Fruit fly (Drosophila melanogaster) whole organism, embryonic: ENCODE results near the gene Tlk.
A peak's percentile ranks its signal among the peaks of the same experiment; 100 is the strongest.

Source experiments
- BEAF-32 ChIP-seq: fragments of 200-800 bp; sonication (Bioruptor generic); optimal IDR thresholded peaks from 3 replicates; lab custom pipeline; 2017; ENCODE audit warnings: missing biosample characterization, missing genetic modification characterization, mild to moderate bottlenecking, moderate library complexity, missing genetic modification reagents
- CG11696 ChIP-seq: fragments of 200-800 bp; sonication (Bioruptor generic); IDR thresholded peaks from 2 replicates; pipeline ENCODE4 v1.3.6; 2022; ENCODE audit warnings: missing biosample characterization, missing genetic modification characterization
- CG12071 ChIP-seq: fragments of 200-800 bp; sonication (Bioruptor generic); optimal IDR thresholded peaks from 3 replicates; lab custom pipeline; 2018; ENCODE audit warnings: missing biosample characterization, mild to moderate bottlenecking, missing genetic modification characterization
- CG14710 ChIP-seq: fragments of 200-800 bp; sonication (Bioruptor generic); optimal IDR thresholded peaks from 3 replicates; lab custom pipeline; 2019; ENCODE audit warnings: missing biosample characterization, mild to moderate bottlenecking, missing genetic modification characterization, moderate library complexity
- CG14860 ChIP-seq: fragments of 200-800 bp; sonication (Bioruptor generic); IDR thresholded peaks from 3 replicates; pipeline ENCODE4 v1.3.6; 2022; ENCODE audit warnings: missing biosample characterization, missing genetic modification characterization; ENCODE audit not compliant: partially characterized antibody
- CG15073 ChIP-seq: fragments of 200-800 bp; sonication (Bioruptor generic); optimal IDR thresholded peaks from 2 replicates; lab custom pipeline; 2016; ENCODE audit warnings: missing biosample characterization, missing genetic modification characterization
- CG16863 ChIP-seq: fragments of 200-800 bp; sonication (Bioruptor generic); optimal IDR thresholded peaks from 3 replicates; lab custom pipeline; 2016; ENCODE audit warnings: missing biosample characterization, missing genetic modification characterization
- CG17359 ChIP-seq: fragments of 200-800 bp; sonication (Bioruptor generic); optimal IDR thresholded peaks from 3 replicates; lab custom pipeline; 2018; ENCODE audit warnings: missing biosample characterization, mild to moderate bottlenecking, missing genetic modification characterization, moderate library complexity
- CG31224 ChIP-seq: fragments of 200-800 bp; sonication (Bioruptor generic); IDR thresholded peaks from 2 replicates; pipeline ENCODE4 v1.3.6; 2022; ENCODE audit warnings: missing biosample characterization, missing genetic modification characterization
- CG3163 ChIP-seq: fragments of 200-800 bp; sonication (Bioruptor generic); optimal IDR thresholded peaks from 3 replicates; lab custom pipeline; 2016; ENCODE audit warnings: missing biosample characterization, missing genetic modification characterization
- CG4360 ChIP-seq: fragments of 200-800 bp; sonication (Bioruptor generic); IDR thresholded peaks from 2 replicates; pipeline ENCODE4 v1.3.6; 2022; ENCODE audit warnings: missing biosample characterization, missing genetic modification characterization
- CG4424 ChIP-seq: fragments of 200-800 bp; sonication (Bioruptor generic); optimal IDR thresholded peaks from 3 replicates; lab custom pipeline; 2016; ENCODE audit warnings: missing biosample characterization, missing genetic modification characterization
- CG4707 ChIP-seq: fragments of 200-800 bp; sonication (Bioruptor generic); optimal IDR thresholded peaks from 2 replicates; lab custom pipeline; 2018; ENCODE audit warnings: missing biosample characterization, mild to moderate bottlenecking, missing genetic modification characterization, moderate library complexity
- CG7786 ChIP-seq: fragments of 200-800 bp; sonication (Bioruptor generic); optimal IDR thresholded peaks from 2 replicates; lab custom pipeline; 2016; ENCODE audit warnings: missing biosample characterization, missing genetic modification characterization
- CG9609 ChIP-seq: fragments of 200-800 bp; sonication (Bioruptor generic); optimal IDR thresholded peaks from 3 replicates; lab custom pipeline; 2016; ENCODE audit warnings: missing biosample characterization, missing genetic modification characterization
- CrebB ChIP-seq: fragments of 200-800 bp; sonication (Bioruptor generic); optimal IDR thresholded peaks from 3 replicates; lab custom pipeline; 2018; ENCODE audit warnings: missing biosample characterization, mild to moderate bottlenecking, missing genetic modification characterization
- D19A ChIP-seq: fragments of 200-800 bp; optimal IDR thresholded peaks from 3 replicates; lab custom pipeline; 2019; ENCODE audit warnings: missing biosample characterization, mild to moderate bottlenecking, missing genetic modification characterization, moderate library complexity
- Dp ChIP-seq: fragments of 200-800 bp; sonication (Bioruptor generic); optimal IDR thresholded peaks from 2 replicates; lab custom pipeline; 2018; ENCODE audit warnings: missing biosample characterization, mild to moderate bottlenecking, missing genetic modification characterization, moderate library complexity
- Dref ChIP-seq: fragments of 200-800 bp; sonication (Bioruptor generic); IDR thresholded peaks from 2 replicates; pipeline ENCODE4 v1.3.6; 2022; ENCODE audit warnings: missing biosample characterization, missing genetic modification characterization
- Drgx ChIP-seq: fragments of 200-800 bp; sonication (Bioruptor generic); IDR thresholded peaks from 2 replicates; pipeline ENCODE4 v1.3.6; 2022; ENCODE audit warnings: missing biosample characterization, missing genetic modification characterization
- Fer3 ChIP-seq: fragments of 200-800 bp; sonication (Bioruptor generic); optimal IDR thresholded peaks from 2 replicates; lab custom pipeline; 2018; ENCODE audit warnings: missing biosample characterization, mild to moderate bottlenecking, missing genetic modification characterization, moderate library complexity
- H2.0 ChIP-seq: fragments of 200-800 bp; sonication (Bioruptor generic); IDR thresholded peaks from 2 replicates; pipeline ENCODE4 v1.3.6; 2022; ENCODE audit warnings: missing biosample characterization, missing genetic modification characterization
- Lim3 ChIP-seq: fragments of 200-800 bp; sonication (Bioruptor generic); IDR thresholded peaks from 2 replicates; pipeline ENCODE4 v1.3.6; 2022; ENCODE audit warnings: missing biosample characterization, missing genetic modification characterization
- Max ChIP-seq: fragments of 200-800 bp; sonication (Bioruptor generic); optimal IDR thresholded peaks from 2 replicates; lab custom pipeline; 2016; ENCODE audit warnings: missing biosample characterization, mild to moderate bottlenecking, missing genetic modification characterization
- Mrtf ChIP-seq: fragments of 200-800 bp; sonication (Bioruptor generic); IDR thresholded peaks from 3 replicates; pipeline ENCODE4 v1.3.6; 2022; ENCODE audit warnings: missing biosample characterization, missing genetic modification characterization
- Sox100B ChIP-seq: fragments of 200-800 bp; sonication (Bioruptor generic); optimal IDR thresholded peaks from 3 replicates; lab custom pipeline; 2018; ENCODE audit warnings: missing biosample characterization, mild to moderate bottlenecking, missing genetic modification characterization
- Spps ChIP-seq: fragments of 200-800 bp; sonication (Bioruptor generic); optimal IDR thresholded peaks from 2 replicates; lab custom pipeline; 2018; ENCODE audit warnings: missing biosample characterization, mild to moderate bottlenecking, missing genetic modification characterization
- Sry-β ChIP-seq: fragments of 200-800 bp; sonication (Bioruptor generic); optimal IDR thresholded peaks from 2 replicates; lab custom pipeline; 2018; ENCODE audit warnings: missing biosample characterization, mild to moderate bottlenecking, missing genetic modification characterization, moderate library complexity
- Sry-δ ChIP-seq: fragments of 200-800 bp; sonication (Bioruptor generic); optimal IDR thresholded peaks from 2 replicates; lab custom pipeline; 2016; ENCODE audit warnings: missing biosample characterization, missing genetic modification characterization
- Xbp1 ChIP-seq: fragments of 200-800 bp; sonication (Bioruptor generic); optimal IDR thresholded peaks from 3 replicates; lab custom pipeline; 2016; ENCODE audit warnings: missing biosample characterization, mild to moderate bottlenecking, missing genetic modification characterization
- abd-A ChIP-seq: fragments of 200-800 bp; sonication (Bioruptor generic); optimal IDR thresholded peaks from 3 replicates; lab custom pipeline; 2019; ENCODE audit warnings: missing biosample characterization, mild to moderate bottlenecking, missing genetic modification characterization, moderate library complexity
- az2 ChIP-seq: fragments of 200-800 bp; sonication (Bioruptor generic); optimal IDR thresholded peaks from 3 replicates; lab custom pipeline; 2016; ENCODE audit warnings: missing biosample characterization, missing genetic modification characterization
- bab2 ChIP-seq: fragments of 200-800 bp; sonication (Bioruptor generic); optimal IDR thresholded peaks from 2 replicates; lab custom pipeline; 2016; ENCODE audit warnings: missing biosample characterization, missing genetic modification characterization
- cad ChIP-seq: fragments of >200 bp; optimal IDR thresholded peaks from 2 replicates; lab custom pipeline; 2017; ENCODE audit warnings: missing biosample characterization, missing genetic modification characterization
- cg ChIP-seq: fragments of 200-800 bp; sonication (Bioruptor generic); optimal IDR thresholded peaks from 3 replicates; lab custom pipeline; 2019; ENCODE audit warnings: missing biosample characterization, mild to moderate bottlenecking, missing genetic modification characterization, moderate library complexity
- chinmo ChIP-seq: fragments of 200-800 bp; sonication (Bioruptor generic); IDR thresholded peaks from 4 replicates; pipeline ENCODE4 v1.3.6; 2022; ENCODE audit warnings: missing biosample characterization, missing genetic modification characterization; ENCODE audit not compliant: partially characterized antibody
- croc ChIP-seq: fragments of 200-800 bp; sonication (Bioruptor generic); conservative IDR thresholded peaks from 3 replicates; pipeline ENCODE4 v1.3.6; 2022; ENCODE audit warnings: missing biosample characterization, missing genetic modification characterization
- dati ChIP-seq: fragments of 200-800 bp; sonication (Bioruptor generic); IDR thresholded peaks from 2 replicates; pipeline ENCODE4 v1.3.6; 2022; ENCODE audit warnings: missing biosample characterization, missing genetic modification characterization
- ems ChIP-seq: fragments of 200-800 bp; sonication (Bioruptor generic); optimal IDR thresholded peaks from 3 replicates; lab custom pipeline; 2016; ENCODE audit warnings: missing biosample characterization, missing genetic modification characterization
- ewg ChIP-seq: fragments of 200-800 bp; sonication (Bioruptor generic); optimal IDR thresholded peaks from 3 replicates; lab custom pipeline; 2017; ENCODE audit warnings: mild to moderate bottlenecking, missing biosample characterization, missing genetic modification reagents, missing genetic modification characterization
- ftz-f1 ChIP-seq: fragments of 200-800 bp; sonication (Bioruptor generic); optimal IDR thresholded peaks from 2 replicates; lab custom pipeline; 2016; ENCODE audit warnings: missing biosample characterization, missing genetic modification characterization
- gem ChIP-seq: fragments of 200-800 bp; sonication (Bioruptor generic); optimal IDR thresholded peaks from 2 replicates; lab custom pipeline; 2019; ENCODE audit warnings: missing biosample characterization, mild to moderate bottlenecking, missing genetic modification characterization, moderate library complexity
- her ChIP-seq: fragments of 200-800 bp; sonication (Bioruptor generic); optimal IDR thresholded peaks from 2 replicates; lab custom pipeline; 2016; ENCODE audit warnings: missing biosample characterization, missing genetic modification characterization
- lbe ChIP-seq: fragments of 200-800 bp; sonication (Bioruptor generic); optimal IDR thresholded peaks from 2 replicates; lab custom pipeline; 2016; ENCODE audit warnings: missing biosample characterization, mild to moderate bottlenecking, missing genetic modification characterization
- maf-S ChIP-seq: fragments of 200-800 bp; sonication (Bioruptor generic); optimal IDR thresholded peaks from 2 replicates; lab custom pipeline; 2016; ENCODE audit warnings: missing biosample characterization, missing genetic modification characterization
- nom ChIP-seq: fragments of 200-800 bp; sonication (Bioruptor generic); optimal IDR thresholded peaks from 2 replicates; lab custom pipeline; 2017; ENCODE audit warnings: missing biosample characterization, missing genetic modification characterization, mild to moderate bottlenecking, moderate library complexity, missing genetic modification reagents
- phol ChIP-seq: fragments of 200-800 bp; sonication (Bioruptor generic); optimal IDR thresholded peaks from 3 replicates; lab custom pipeline; 2018; ENCODE audit warnings: missing biosample characterization, mild to moderate bottlenecking, missing genetic modification characterization, moderate library complexity
- tap ChIP-seq: fragments of 200-800 bp; optimal IDR thresholded peaks from 3 replicates; lab custom pipeline; 2019; ENCODE audit warnings: missing biosample characterization, mild to moderate bottlenecking, missing genetic modification characterization, moderate library complexity
- twi ChIP-seq: fragments of 200-800 bp; optimal IDR thresholded peaks from 2 replicates; lab custom pipeline; 2019; ENCODE audit warnings: missing biosample characterization, mild to moderate bottlenecking, missing genetic modification characterization, moderate library complexity
- zfh1 ChIP-seq: fragments of 200-800 bp; sonication (Bioruptor generic); IDR thresholded peaks from 3 replicates; pipeline ENCODE4 v1.3.6; 2022; ENCODE audit warnings: missing biosample characterization, missing genetic modification characterization

Tlk gene

DNA sequence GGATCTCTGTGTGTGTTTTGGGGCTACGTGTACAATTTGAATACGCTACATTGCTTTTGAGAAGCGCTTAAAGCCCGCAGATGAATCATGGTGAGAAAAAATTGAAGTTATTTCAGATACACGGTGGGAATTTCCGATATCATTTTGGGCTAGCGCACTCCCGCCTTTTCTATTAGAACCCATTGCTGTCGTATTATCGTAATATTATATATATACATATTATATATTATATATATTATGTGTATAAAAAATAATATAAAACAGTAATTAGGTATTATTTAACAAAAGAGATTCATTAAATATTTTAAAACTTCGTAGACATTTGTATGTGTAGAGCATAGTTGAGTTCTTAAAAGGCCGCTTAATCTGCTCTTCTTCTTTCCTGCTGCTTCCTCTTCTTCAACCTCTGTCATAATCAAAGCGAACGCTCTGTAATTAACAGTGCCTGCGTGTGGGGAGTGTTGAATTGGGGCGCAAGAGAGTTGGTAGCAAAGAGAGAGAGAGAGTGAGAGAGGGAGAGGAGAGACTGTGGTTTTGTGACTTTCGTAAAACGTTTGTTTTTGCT, 41.9 kb upstream of the Tlk start (continued):
- TF ChIP-seq H2.0 (peak; percentile 39), ems (no peak), CG4360 (GFP tag; lab: Robert Waterston, UW) (no peak), CG17359 (tag; lab: Kevin White, UChicago) (peak; percentile 85), Dref (GFP tag; lab: Robert Waterston, UW) (no peak), az2 (GFP tag; lab: Kevin White, UChicago) (peak; percentile 68), CG31224 (GFP tag; lab: Robert Waterston, UW) (0 out of 2 replicates have a peak, but pooled peaks have one; percentile 39), twi (tag; lab: Kevin White, UChicago) (peak; percentile 77), her (GFP tag; lab: Kevin White, UChicago) (no peak), BEAF-32 (no peak), Dp (GFP tag; lab: Kevin White, UChicago) (no peak), tap (tag; lab: Kevin White, UChicago) (peak; percentile 76), CrebB (tag; lab: Kevin White, UChicago) (peak; percentile 13), CG9609 (GFP tag; lab: Kevin White, UChicago) (no peak), Fer3 (tag; lab: Kevin White, UChicago) (peak; percentile 60), phol (peak; percentile 94), dati (no peak), CG7786 (GFP tag; lab: Kevin White, UChicago) (peak; percentile 22), Lim3 (no peak), CG11696 (GFP tag; lab: Robert Waterston, UW) (0 out of 2 replicates have a peak, but pooled peaks have one; percentile 42), CG4424 (peak; percentile 81), CG12071 (GFP tag; lab: Kevin White, UChicago) (no peak), Max (GFP tag; lab: Kevin White, UChicago) (peak; percentile 18), zfh1 (GFP tag; lab: Robert Waterston, UW) (peak; percentile 63; the same call in 2 of the 3 replicates), Sox100B (GFP tag; lab: Kevin White, UChicago) (peak; percentile 95), abd-A (tag; lab: Kevin White, UChicago) (peak; percentile 5), lbe (GFP tag; lab: Kevin White, UChicago) (peak; percentile 32), CG14710 (peak; percentile 90), Sry-δ (no peak), ewg (GFP tag; lab: Kevin White, UChicago) (peak; percentile 77), CG15073 (no peak), Xbp1 (GFP tag; lab: Kevin White, UChicago) (peak; percentile 73), D19A (tag; lab: Kevin White, UChicago) (peak; percentile 93), Spps (peak; percentile 83)

- TF ChIP-seq CG4707 (no peak), Drgx (GFP tag; lab: Robert Waterston, UW) (peak; percentile 61), CG14860 (GFP tag; lab: Robert Waterston, UW) (no peak), Mrtf (GFP tag; lab: Robert Waterston, UW) (no peak), cg (peak; percentile 4), cad (GFP tag; lab: Kevin White, UChicago) (no peak), chinmo (GFP tag; lab: Robert Waterston, UW) (no peak), gem (tag; lab: Kevin White, UChicago) (no peak), maf-S (GFP tag; lab: Kevin White, UChicago) (no peak), nom (GFP tag; lab: Kevin White, UChicago) (peak; percentile 98), CG3163 (GFP tag; lab: Kevin White, UChicago) (peak; percentile 26), Sry-β (no peak), croc (GFP tag; lab: Robert Waterston, UW) (no peak), bab2 (no peak), CG16863 (GFP tag; lab: Kevin White, UChicago) (no peak), ftz-f1 (GFP tag; lab: Kevin White, UChicago) (no peak)
Observed at dm6 chrX:3679921-3680702, 39.7 kb upstream of the Tlk start.
